Fruit fly (Drosophila melanogaster): ENCODE measurements around the gene Keap1.

dm6 chr3R:17060809-17061394 lies 18.8 kb downstream of the Keap1 start:
- TF ChIP-seq ey (GFP tag; optimal IDR thresholded peaks at IDR 0.05) (no peak), N (GFP tag; optimal IDR thresholded peaks at IDR 0.05) (no peak), br (GFP tag; optimal IDR thresholded peaks at IDR 0.05) (no peak), Mio (GFP tag; optimal IDR thresholded peaks at IDR 0.05) (no peak), sage (GFP tag; optimal IDR thresholded peaks at IDR 0.05) (no peak)
